Worm (Caenorhabditis elegans): Measurements from ENCODE around the gene iff-2.

The iff-2 gene

DNA sequence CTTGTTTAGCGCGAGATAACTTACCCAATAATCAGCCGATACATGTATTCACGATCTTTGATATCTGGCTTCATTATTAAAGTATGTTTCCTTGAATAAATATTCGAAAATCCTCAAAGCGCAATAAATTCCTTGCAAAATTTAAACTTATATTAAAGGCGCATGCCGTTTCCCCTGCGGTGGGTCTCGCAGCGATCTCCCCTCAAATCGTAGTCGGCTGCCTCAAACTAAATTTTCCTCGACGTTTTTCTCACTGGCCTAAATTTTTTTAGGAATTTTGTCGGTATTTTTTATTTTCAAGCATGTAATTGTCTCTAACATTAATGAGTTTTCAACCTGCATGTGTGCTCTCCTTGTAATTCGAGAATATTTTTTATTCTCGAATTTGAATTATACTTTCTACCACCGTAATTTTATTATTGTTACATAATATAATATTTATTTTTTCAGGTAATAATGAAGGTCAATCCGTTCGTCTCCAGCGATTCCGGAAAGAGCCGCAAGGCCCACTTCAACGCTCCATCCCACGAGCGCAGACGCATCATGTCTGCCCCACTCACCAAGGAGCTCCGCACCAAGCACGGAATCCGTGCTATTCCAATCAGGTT, 41.3 kb upstream of the iff-2 start, which contains the start of the genes cpf-1 and rpl-26:
TSS of gene cpf-1 (minus strand) at position 104 of the 608 bp plus-strand sequence.
TSS of gene rpl-26 (plus strand) at position 449 of the 608 bp plus-strand sequence.
- TF ChIP-seq madf-8 (GFP tag; conservative IDR thresholded peaks at IDR 0.05) (no peak), attf-3 (GFP tag; conservative IDR thresholded peaks at IDR 0.05) (no peak), nhr-179 (tag; optimal IDR thresholded peaks at IDR 0.05) (no peak), ZK185.1 (tag; optimal IDR thresholded peaks at IDR 0.05; ENCODE audit: poor library complexity, severe bottlenecking) (no peak), C06A6.2 (GFP tag; conservative IDR thresholded peaks at IDR 0.05) (no peak), zim-3 (tag; optimal IDR thresholded peaks at IDR 0.05) (no peak), Y53G8AR.9 (GFP tag; conservative IDR thresholded peaks at IDR 0.05) (no peak), F23B12.7 (tag; optimal IDR thresholded peaks at IDR 0.05; ENCODE audit: insufficient read depth) (peak; percentile 30), F22D6.2 (tag; optimal IDR thresholded peaks at IDR 0.05) (no peak), Y56A3A.18 (GFP tag; IDR thresholded peaks at IDR 0.05) (no peak), let-526 (GFP tag; IDR thresholded peaks at IDR 0.05) (no peak), sea-2 (GFP tag; IDR thresholded peaks at IDR 0.05) (no peak), F49E8.2 (tag; optimal IDR thresholded peaks at IDR 0.05; ENCODE audit: insufficient read depth) (no peak), rpc-1 (optimal IDR thresholded peaks at IDR 0.05) (no peak), rpc-1 (tag; optimal IDR thresholded peaks at IDR 0.05) (no peak), F33H1.4 (GFP tag; IDR thresholded peaks at IDR 0.05) (peak; percentile 88), snpc-1.3 (tag; optimal IDR thresholded peaks at IDR 0.05; ENCODE audit: insufficient read depth) (peak; percentile 34), gei-17 (GFP tag; optimal IDR thresholded peaks at IDR 0.05) (no peak), hsf-1 (GFP tag; IDR thresholded peaks at IDR 0.05) (no peak), lag-1 (GFP tag; IDR thresholded peaks at IDR 0.05) (no peak), snpc-4 (GFP tag; optimal IDR thresholded peaks at IDR 0.05) (peak; percentile 71), snpc-4 (tag; optimal IDR thresholded peaks at IDR 0.05) (peak; percentile 55 to 80 (median 74)), lin-54 (GFP tag; optimal IDR thresholded peaks at IDR 0.05) (peak; percentile 60), tbp1 (GFP tag; optimal IDR thresholded peaks at IDR 0.05) (peak; percentile 33), mcd-1 (GFP tag; IDR thresholded peaks at IDR 0.05) (peak; percentile 32; the same call in 1 of the 2 replicates), T26A5.8 (tag; optimal IDR thresholded peaks at IDR 0.05) (no peak), somi-1 (GFP tag; optimal IDR thresholded peaks at IDR 0.05) (no peak), attf-5 (GFP tag; optimal IDR thresholded peaks at IDR 0.05) (peak; percentile 18), unc-62 (GFP tag; optimal IDR thresholded peaks at IDR 0.05) (no peak), unc-130 (GFP tag; optimal IDR thresholded peaks at IDR 0.05) (no peak), Y67H2A.10 (GFP tag; conservative IDR thresholded peaks at IDR 0.05) (no peak), athp-1 (tag; optimal IDR thresholded peaks at IDR 0.05) (no peak), efl-1 (GFP tag; optimal IDR thresholded peaks at IDR 0.05) (peak; percentile 9), atf-7 (tag; optimal IDR thresholded peaks at IDR 0.05) (no peak), ceh-100 (GFP tag; IDR thresholded peaks at IDR 0.05) (no peak), hlh-26 (GFP tag; conservative IDR thresholded peaks at IDR 0.05) (no peak), repo-1 (tag; optimal IDR thresholded peaks at IDR 0.05) (no peak), egl-18 (GFP tag; IDR thresholded peaks at IDR 0.05) (no peak), nhr-90 (tag; optimal IDR thresholded peaks at IDR 0.05) (no peak), lsl-1 (GFP tag; optimal IDR thresholded peaks at IDR 0.05) (peak; percentile 34), pha-4 (tag; optimal IDR thresholded peaks at IDR 0.05) (no peak), ztf-28 (GFP tag; IDR thresholded peaks at IDR 0.05) (no peak), F57A8.1 (GFP tag; optimal IDR thresholded peaks at IDR 0.05) (no peak), hmg-1.2 (GFP tag; IDR thresholded peaks at IDR 0.05) (peak; percentile 28; the same call in 1 of the 2 replicates), pbrm-1 (GFP tag; IDR thresholded peaks at IDR 0.05) (no peak), snpc-1.1 (tag; optimal IDR thresholded peaks at IDR 0.05; ENCODE audit: insufficient read depth) (peak; percentile 54), mel-28 (tag; optimal IDR thresholded peaks at IDR 0.05; ENCODE audit: borderline replicate concordance) (no peak), madf-6 (GFP tag; IDR thresholded peaks at IDR 0.05) (peak; percentile 38; the same call in 1 of the 2 replicates)
